Worm (Caenorhabditis elegans) whole organism, mixed stage, embryonic: ENCODE data around the gene irld-63.

Source experiments
- M03D4.4 ChIP-seq: sonication (generic microtip); optimal IDR thresholded peaks from 2 replicates; lab custom pipeline; 2017; ENCODE audit warnings: mild to moderate bottlenecking, missing genetic modification characterization, missing compliant biosample characterization
- ceh-83 ChIP-seq: fragments of 200-800 bp; sonication (Bioruptor generic); optimal IDR thresholded peaks from 2 replicates; lab custom pipeline; 2018; ENCODE audit warnings: mild to moderate bottlenecking, missing genetic modification characterization, missing compliant biosample characterization
- lsy-2 ChIP-seq: fragments of 150-350 bp; optimal IDR thresholded peaks from 2 replicates; lab custom pipeline; 2014; ENCODE audit warnings: missing biosample characterization, missing genetic modification characterization
- mep-1 ChIP-seq: fragments of 150-350 bp; optimal IDR thresholded peaks from 2 replicates; lab custom pipeline; 2017; ENCODE audit warnings: missing biosample characterization, missing genetic modification reagents, missing genetic modification characterization, inconsistent platforms
- mls-2 ChIP-seq: sonication (generic microtip); optimal IDR thresholded peaks from 2 replicates; lab custom pipeline; 2016; ENCODE audit warnings: mild to moderate bottlenecking, missing genetic modification characterization, moderate library complexity, missing compliant biosample characterization
- nhr-2 ChIP-seq: fragments of 150-350 bp; optimal IDR thresholded peaks from 2 replicates; lab custom pipeline; 2014; ENCODE audit warnings: missing biosample characterization, missing genetic modification characterization
- nhr-237 ChIP-seq: fragments of 150-350 bp; optimal IDR thresholded peaks from 2 replicates; lab custom pipeline; 2014; ENCODE audit warnings: missing biosample characterization, missing genetic modification characterization
- pha-4 ChIP-seq: fragments of 150-350 bp; optimal IDR thresholded peaks from 2 replicates; lab custom pipeline; 2018; ENCODE audit warnings: missing biosample characterization, missing genetic modification reagents, missing genetic modification characterization
- snpc-4 ChIP-seq: fragments of 150-350 bp; optimal IDR thresholded peaks from 2 replicates; lab custom pipeline; 2014; ENCODE audit warnings: missing biosample characterization, missing genetic modification characterization
- unc-39 ChIP-seq: fragments of 150-350 bp; optimal IDR thresholded peaks from 2 replicates; lab custom pipeline; 2014; ENCODE audit warnings: missing biosample characterization, missing genetic modification characterization
- unc-62 ChIP-seq: fragments of 150-350 bp; optimal IDR thresholded peaks from 2 replicates; lab custom pipeline; 2014; ENCODE audit warnings: missing biosample characterization, missing genetic modification reagents, missing genetic modification characterization
- ztf-11 ChIP-seq: fragments of 150-350 bp; optimal IDR thresholded peaks from 2 replicates; lab custom pipeline; 2014; ENCODE audit warnings: missing biosample characterization, missing genetic modification characterization

DNA sequence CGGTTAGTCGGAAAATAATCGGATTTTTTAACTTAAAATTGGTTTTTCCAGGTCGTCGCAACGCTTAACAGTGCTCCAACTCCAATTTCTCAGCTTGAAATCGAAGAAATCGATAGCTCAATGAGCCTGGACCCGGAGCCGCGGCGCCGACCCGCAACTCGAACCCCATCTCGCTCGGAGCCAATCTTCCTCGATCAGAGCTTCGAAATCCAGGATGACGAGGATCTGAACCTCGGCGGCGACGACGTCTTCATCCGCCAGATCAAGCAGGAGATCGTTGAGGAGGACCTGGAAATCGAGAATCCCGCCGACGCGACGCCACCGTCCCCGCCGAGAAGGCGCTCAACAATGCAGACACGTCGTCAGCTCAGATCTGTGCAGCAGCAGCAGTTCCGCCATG lies 10.3 kb upstream of the irld-63 start:
- TF ChIP-seq unc-39 (tag; lab: Kevin White, UChicago) (no peak), mls-2 (tag; lab: Kevin White, UChicago) (no peak), pha-4 (tag; lab: Kevin White, UChicago) (no peak), lsy-2 (tag; lab: Kevin White, UChicago) (no peak), unc-62 (no peak), ztf-11 (tag; lab: Kevin White, UChicago) (no peak), nhr-237 (tag; lab: Kevin White, UChicago) (no peak), mep-1 (no peak), snpc-4 (tag; lab: Kevin White, UChicago) (no peak), nhr-2 (tag; lab: Kevin White, UChicago) (no peak), ceh-83 (GFP tag; lab: Kevin White, UChicago) (no peak), M03D4.4 (tag; lab: Kevin White, UChicago) (no peak)
